Fruit fly (Drosophila melanogaster): ENCODE data around the gene CG12093.

Gene CG12093

DNA sequence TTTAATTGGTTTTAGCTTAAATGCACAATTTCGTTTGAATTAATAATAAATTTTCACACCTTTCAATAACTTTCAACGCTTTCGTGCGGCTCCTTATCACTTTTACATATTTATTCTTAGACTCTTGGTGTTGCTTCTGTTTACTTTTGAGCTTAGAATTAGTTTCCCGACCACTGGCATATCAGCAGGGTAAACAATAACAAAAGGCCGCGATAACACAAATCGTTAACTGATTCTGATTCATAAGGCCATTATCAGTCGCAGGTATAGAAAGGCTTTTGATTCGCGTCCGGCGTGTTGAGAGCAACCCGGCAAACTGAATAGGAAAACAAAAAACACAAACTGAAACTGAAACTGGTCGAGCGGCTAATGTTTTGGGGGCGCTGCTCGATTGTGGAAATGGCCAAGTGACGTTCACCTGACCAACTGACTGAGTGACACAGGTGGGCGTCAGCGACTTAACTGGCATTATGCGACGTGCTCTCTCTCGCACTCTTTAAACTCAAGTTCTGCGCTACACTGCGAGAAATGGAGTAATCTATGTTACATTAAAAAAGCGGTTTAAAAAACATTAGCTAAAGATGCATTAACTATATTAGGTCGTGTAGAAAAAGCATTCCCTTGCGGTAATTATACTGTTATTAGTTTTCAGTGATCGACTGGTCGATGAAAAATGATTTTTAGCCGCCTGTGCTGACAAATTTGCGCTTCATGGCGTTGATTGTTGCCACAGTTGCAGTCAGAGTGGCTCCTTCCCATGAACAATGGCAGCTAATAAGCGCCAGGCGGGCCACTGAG, 39.2 kb downstream of the CG12093 start (continued):
- TF ChIP-seq CG9797 (GFP tag; optimal IDR thresholded peaks at IDR 0.05) (no peak), grau (tag; optimal IDR thresholded peaks at IDR 0.05) (no peak), CG6689 (GFP tag; IDR thresholded peaks at IDR 0.05) (peak; percentile 20; the same call in 1 of the 2 replicates), Elba2 (GFP tag; optimal IDR thresholded peaks at IDR 0.05) (no peak), CG12071 (GFP tag; optimal IDR thresholded peaks at IDR 0.05) (no peak), BEAF-32 (GFP tag; optimal IDR thresholded peaks at IDR 0.05) (no peak), B-H1 (GFP tag; IDR thresholded peaks at IDR 0.05) (no peak), ranshi (GFP tag; IDR thresholded peaks at IDR 0.05) (no peak), CG16813 (GFP tag; IDR thresholded peaks at IDR 0.05; ENCODE audit: partially characterized antibody) (no peak), Drgx (GFP tag; IDR thresholded peaks at IDR 0.05) (peak; percentile 73), Abd-B (GFP tag; optimal IDR thresholded peaks at IDR 0.05) (no peak), Rfx (GFP tag; IDR thresholded peaks at IDR 0.05) (peak; percentile 10; the same call in 1 of the 2 replicates), CG11696 (GFP tag; IDR thresholded peaks at IDR 0.05) (no peak), CG1233 (GFP tag; optimal IDR thresholded peaks at IDR 0.05) (peak; percentile 14), gem (tag; optimal IDR thresholded peaks at IDR 0.05) (peak; percentile 17)

DNA sequence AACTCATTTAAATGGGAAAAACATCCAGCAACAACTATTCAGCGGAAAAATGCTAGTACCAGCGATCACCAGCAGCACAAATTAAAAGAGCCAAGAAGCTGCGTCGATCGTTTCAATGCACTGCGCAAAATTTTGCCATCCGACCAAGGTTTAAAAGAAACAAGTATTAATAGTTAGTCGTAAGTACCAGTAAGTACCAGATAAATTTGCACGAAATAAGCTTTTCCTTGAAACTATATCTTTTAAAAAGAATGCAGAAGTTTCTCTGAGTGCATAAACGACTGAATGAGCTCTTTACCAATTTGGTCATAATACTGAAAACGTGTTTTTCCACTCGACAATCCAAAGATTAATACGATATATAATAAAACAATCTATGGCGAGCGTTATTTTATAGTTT, 40.6 kb downstream of the CG12093 start:
- TF ChIP-seq CG15073 (GFP tag; optimal IDR thresholded peaks at IDR 0.05) (no peak), Awh (GFP tag; IDR thresholded peaks at IDR 0.05) (peak; percentile 71; the same call in 1 of the 2 replicates), CG15696 (tag; optimal IDR thresholded peaks at IDR 0.05) (no peak), cad (GFP tag; optimal IDR thresholded peaks at IDR 0.05) (no peak), E2f2 (GFP tag; IDR thresholded peaks at IDR 0.05) (peak; percentile 48), CG18764 (GFP tag; optimal IDR thresholded peaks at IDR 0.05) (peak; percentile 33), CG3065 (GFP tag; optimal IDR thresholded peaks at IDR 0.05) (no peak), bcd (GFP tag; optimal IDR thresholded peaks at IDR 0.05) (peak; percentile 47), pho (GFP tag; optimal IDR thresholded peaks at IDR 0.05) (peak; percentile 68), Bgb (GFP tag; IDR thresholded peaks at IDR 0.05; ENCODE audit: partially characterized antibody) (no peak), z (GFP tag; IDR thresholded peaks at IDR 0.05) (peak; percentile 21; the same call in 1 of the 3 replicates), CG2120 (GFP tag; optimal IDR thresholded peaks at IDR 0.05) (peak; percentile 87), zen (tag; optimal IDR thresholded peaks at IDR 0.05) (no peak), pfk (GFP tag; optimal IDR thresholded peaks at IDR 0.05) (no peak), CG4282 (GFP tag; optimal IDR thresholded peaks at IDR 0.05) (peak; percentile 3), ro (GFP tag; IDR thresholded peaks at IDR 0.05) (peak; percentile 58; the same call in 1 of the 2 replicates), Hmr (GFP tag; optimal IDR thresholded peaks at IDR 0.05) (peak; percentile 66), Hr39 (optimal IDR thresholded peaks at IDR 0.05) (no peak), CG31441 (GFP tag; IDR thresholded peaks at IDR 0.05) (peak; percentile 71), CG11398 (GFP tag; optimal IDR thresholded peaks at IDR 0.05) (peak; percentile 26), crc (GFP tag; optimal IDR thresholded peaks at IDR 0.05) (peak; percentile 55), CG7372 (GFP tag; IDR thresholded peaks at IDR 0.05) (peak; percentile 45; the same call in 1 of the 2 replicates), rib (GFP tag; IDR thresholded peaks at IDR 0.05) (0 out of 2 replicates have a peak, but pooled peaks have one; percentile 22), Atf3 (GFP tag; optimal IDR thresholded peaks at IDR 0.05) (peak; percentile 4), Fer1 (GFP tag; optimal IDR thresholded peaks at IDR 0.05) (peak; percentile 61), Poxn (GFP tag; IDR thresholded peaks at IDR 0.05) (peak; percentile 53; the same call in 1 of the 2 replicates), HHEX (GFP tag; optimal IDR thresholded peaks at IDR 0.05) (peak; percentile 64), CG10209 (GFP tag; optimal IDR thresholded peaks at IDR 0.05) (peak; percentile 61), Mrtf (GFP tag; IDR thresholded peaks at IDR 0.05) (peak; percentile 83), sens (GFP tag) (peak; percentile 93), gt (GFP tag; IDR thresholded peaks at IDR 0.05) (no peak), CG10654 (GFP tag; optimal IDR thresholded peaks at IDR 0.05) (peak; percentile 51), CG4360 (GFP tag; IDR thresholded peaks at IDR 0.05) (0 out of 2 replicates have a peak, but pooled peaks have one; percentile 27), CG17829 (tag; optimal IDR thresholded peaks at IDR 0.05) (peak; percentile 48), Side (GFP tag; optimal IDR thresholded peaks at IDR 0.05) (peak; percentile 43), BEAF-32 (GFP tag; optimal IDR thresholded peaks at IDR 0.05) (no peak)
